Fruit fly (Drosophila melanogaster) whole organism, embryonic: ENCODE measurements around the gene CG7365.

Experiments
- Abd-B ChIP-seq: fragments of 200-800 bp; sonication (Bioruptor generic); optimal IDR thresholded peaks from 2 replicates; lab custom pipeline; 2018; ENCODE audit warnings: missing biosample characterization, mild to moderate bottlenecking, missing genetic modification characterization, moderate library complexity
- BtbVII ChIP-seq: fragments of 200-800 bp; sonication (Bioruptor generic); optimal IDR thresholded peaks from 3 replicates; lab custom pipeline; 2017; ENCODE audit warnings: missing biosample characterization, mild to moderate bottlenecking, missing genetic modification characterization
- CG10543 ChIP-seq: fragments of 200-800 bp; sonication (Bioruptor generic); optimal IDR thresholded peaks from 3 replicates; lab custom pipeline; 2017; ENCODE audit warnings: missing biosample characterization, mild to moderate bottlenecking, missing genetic modification characterization, moderate library complexity
- CG11093 ChIP-seq: fragments of 200-800 bp; sonication (Bioruptor generic); IDR thresholded peaks from 3 replicates; pipeline ENCODE4 v1.3.6; 2022; ENCODE audit warnings: missing biosample characterization, missing genetic modification characterization
- CG11247 ChIP-seq: fragments of 200-800 bp; sonication (Bioruptor generic); IDR thresholded peaks from 2 replicates; pipeline ENCODE4 v1.3.6; 2022; ENCODE audit warnings: missing biosample characterization, missing genetic modification characterization
- CG11560 ChIP-seq: fragments of 200-800 bp; sonication (Bioruptor generic); IDR thresholded peaks from 3 replicates; pipeline ENCODE4 v1.3.6; 2022; ENCODE audit warnings: missing biosample characterization, missing genetic modification characterization
- CG14050 ChIP-seq: fragments of 200-800 bp; sonication (Bioruptor generic); IDR thresholded peaks from 3 replicates; pipeline ENCODE4 v1.3.6; 2022; ENCODE audit warnings: missing biosample characterization, missing genetic modification characterization
- CG15073 ChIP-seq: fragments of 200-800 bp; sonication (Bioruptor generic); optimal IDR thresholded peaks from 2 replicates; lab custom pipeline; 2016; ENCODE audit warnings: missing biosample characterization, missing genetic modification characterization
- CG16863 ChIP-seq: fragments of 200-800 bp; sonication (Bioruptor generic); optimal IDR thresholded peaks from 3 replicates; lab custom pipeline; 2016; ENCODE audit warnings: missing biosample characterization, missing genetic modification characterization
- CG17186 ChIP-seq: fragments of 200-800 bp; sonication (Bioruptor generic); optimal IDR thresholded peaks from 3 replicates; lab custom pipeline; 2017; ENCODE audit warnings: missing biosample characterization, missing genetic modification reagents, missing genetic modification characterization
- CG30020 ChIP-seq: fragments of 200-800 bp; optimal IDR thresholded peaks from 2 replicates; lab custom pipeline; 2019; ENCODE audit warnings: missing biosample characterization, mild to moderate bottlenecking, missing genetic modification characterization, moderate library complexity
- CG31441 ChIP-seq: fragments of 200-800 bp; sonication (Bioruptor generic); IDR thresholded peaks from 2 replicates; pipeline ENCODE4 v1.3.6; 2022; ENCODE audit warnings: missing biosample characterization, missing genetic modification characterization
- CG3163 ChIP-seq: fragments of 200-800 bp; sonication (Bioruptor generic); optimal IDR thresholded peaks from 3 replicates; lab custom pipeline; 2016; ENCODE audit warnings: missing biosample characterization, missing genetic modification characterization
- CG32767 ChIP-seq: fragments of 200-800 bp; sonication (Bioruptor generic); IDR thresholded peaks from 2 replicates; pipeline ENCODE4 v1.3.6; 2022; ENCODE audit warnings: missing biosample characterization, missing genetic modification characterization
- CG3838 ChIP-seq: fragments of 200-800 bp; sonication (Bioruptor generic); optimal IDR thresholded peaks from 3 replicates; lab custom pipeline; 2016; ENCODE audit warnings: missing biosample characterization, missing genetic modification characterization
- CG42726 ChIP-seq: fragments of 200-800 bp; sonication (Bioruptor generic); IDR thresholded peaks from 2 replicates; pipeline ENCODE4 v1.3.6; 2022; ENCODE audit warnings: missing biosample characterization, missing genetic modification characterization; ENCODE audit not compliant: partially characterized antibody
- CG5953 ChIP-seq: fragments of 200-800 bp; sonication (Bioruptor generic); IDR thresholded peaks from 2 replicates; pipeline ENCODE4 v1.3.6; 2022; ENCODE audit warnings: missing biosample characterization, missing genetic modification characterization
- CG7556 ChIP-seq: fragments of 200-800 bp; sonication (Bioruptor generic); optimal IDR thresholded peaks from 2 replicates; lab custom pipeline; 2017; ENCODE audit warnings: missing biosample characterization, mild to moderate bottlenecking, missing genetic modification characterization
- CG8290 ChIP-seq, 3 experiments: fragments of 200-800 bp; sonication (Bioruptor generic); optimal IDR thresholded peaks; 2 replicates each; lab custom pipeline; 2016 to 2019; ENCODE audit warnings: missing biosample characterization in 3 of 3, missing genetic modification characterization in 3 of 3, mild to moderate bottlenecking in 2 of 3, moderate library complexity in 1 of 3
- CG8359 ChIP-seq: fragments of 200-800 bp; sonication (Bioruptor generic); optimal IDR thresholded peaks from 2 replicates; lab custom pipeline; 2017; ENCODE audit warnings: missing biosample characterization, mild to moderate bottlenecking, missing genetic modification characterization, borderline replicate concordance
- CG8388 ChIP-seq: fragments of 200-800 bp; sonication (Bioruptor generic); optimal IDR thresholded peaks from 2 replicates; lab custom pipeline; 2019; ENCODE audit warnings: missing biosample characterization, mild to moderate bottlenecking, missing genetic modification characterization, moderate library complexity
- CkIIα-i1 ChIP-seq: fragments of 200-800 bp; sonication (Bioruptor generic); IDR thresholded peaks from 2 replicates; pipeline ENCODE4 v1.3.6; 2022; ENCODE audit warnings: missing biosample characterization, missing genetic modification characterization
- Dip3 ChIP-seq: fragments of 200-800 bp; sonication (Bioruptor generic); optimal IDR thresholded peaks from 3 replicates; lab custom pipeline; 2016; ENCODE audit warnings: missing biosample characterization, missing genetic modification characterization
- Ets97D ChIP-seq: fragments of 200-800 bp; sonication (Bioruptor generic); optimal IDR thresholded peaks from 3 replicates; lab custom pipeline; 2016; ENCODE audit warnings: missing biosample characterization, missing genetic modification characterization
- H2.0 ChIP-seq: fragments of 200-800 bp; sonication (Bioruptor generic); IDR thresholded peaks from 2 replicates; pipeline ENCODE4 v1.3.6; 2022; ENCODE audit warnings: missing biosample characterization, missing genetic modification characterization
- HHEX ChIP-seq: fragments of 200-800 bp; sonication (Bioruptor generic); optimal IDR thresholded peaks from 3 replicates; lab custom pipeline; 2017; ENCODE audit warnings: missing biosample characterization, mild to moderate bottlenecking, missing genetic modification characterization, missing genetic modification reagents
- HLH3B ChIP-seq: fragments of 200-800 bp; sonication (Bioruptor generic); IDR thresholded peaks from 2 replicates; pipeline ENCODE4 v1.3.6; 2022; ENCODE audit warnings: missing biosample characterization, missing genetic modification characterization
- HmgD ChIP-seq: fragments of 200-800 bp; sonication (Bioruptor generic); optimal IDR thresholded peaks from 3 replicates; lab custom pipeline; 2016; ENCODE audit warnings: missing biosample characterization, missing genetic modification characterization
- Hr39 ChIP-seq: fragments of >200 bp; optimal IDR thresholded peaks from 2 replicates; lab custom pipeline; 2017
- Max ChIP-seq: fragments of 200-800 bp; sonication (Bioruptor generic); optimal IDR thresholded peaks from 2 replicates; lab custom pipeline; 2016; ENCODE audit warnings: missing biosample characterization, mild to moderate bottlenecking, missing genetic modification characterization
- Ptx1 ChIP-seq: fragments of 200-800 bp; sonication (Bioruptor generic); IDR thresholded peaks from 2 replicates; pipeline ENCODE4 v1.3.6; 2022; ENCODE audit warnings: missing biosample characterization, missing genetic modification characterization
- Rfx ChIP-seq: fragments of 200-800 bp; sonication (Bioruptor generic); IDR thresholded peaks from 2 replicates; pipeline ENCODE4 v1.3.6; 2022; ENCODE audit warnings: missing biosample characterization, missing genetic modification characterization
- Trl ChIP-seq, 3 experiments: fragments of >200 bp in 2 of 3; fragments of 200-800 bp in 1 of 3; sonication (Bioruptor generic) in 1 of 3; optimal IDR thresholded peaks; 2 replicates in 1 of 3; 3 replicates in 2 of 3; lab custom pipeline; 2016 to 2017; ENCODE audit warnings: missing biosample characterization in 1 of 3, missing genetic modification characterization in 1 of 3
- ac ChIP-seq: fragments of 200-800 bp; sonication (Bioruptor generic); optimal IDR thresholded peaks from 3 replicates; lab custom pipeline; 2017; ENCODE audit warnings: missing biosample characterization, mild to moderate bottlenecking, missing genetic modification characterization
- cato ChIP-seq: fragments of 200-800 bp; sonication (Bioruptor generic); optimal IDR thresholded peaks from 2 replicates; lab custom pipeline; 2016; ENCODE audit warnings: missing biosample characterization, missing genetic modification characterization, borderline replicate concordance
- danr ChIP-seq: fragments of 200-800 bp; sonication (Bioruptor generic); IDR thresholded peaks from 2 replicates; pipeline ENCODE4 v1.3.6; 2022; ENCODE audit warnings: missing biosample characterization, missing genetic modification characterization
- disco-r ChIP-seq: fragments of 200-800 bp; sonication (Bioruptor generic); optimal IDR thresholded peaks from 2 replicates; lab custom pipeline; 2016; ENCODE audit warnings: missing biosample characterization, missing genetic modification characterization
- esg ChIP-seq: fragments of 200-800 bp; sonication (Bioruptor generic); conservative IDR thresholded peaks from 2 replicates; pipeline ENCODE4 v1.3.6; 2022; ENCODE audit warnings: missing biosample characterization, missing genetic modification characterization
- gce ChIP-seq: fragments of 200-800 bp; sonication (Bioruptor generic); IDR thresholded peaks from 3 replicates; pipeline ENCODE4 v1.3.6; 2022; ENCODE audit warnings: missing biosample characterization, missing genetic modification characterization
- grau ChIP-seq: fragments of 200-800 bp; optimal IDR thresholded peaks from 3 replicates; lab custom pipeline; 2019; ENCODE audit warnings: missing biosample characterization, mild to moderate bottlenecking, missing genetic modification characterization, moderate library complexity
- ham ChIP-seq: fragments of 200-800 bp; sonication (Bioruptor generic); IDR thresholded peaks from 2 replicates; pipeline ENCODE4 v1.3.6; 2022; ENCODE audit warnings: missing biosample characterization, missing genetic modification characterization
- knrl ChIP-seq: fragments of 200-800 bp; sonication (Bioruptor generic); IDR thresholded peaks from 3 replicates; pipeline ENCODE4 v1.3.6; 2022; ENCODE audit warnings: missing biosample characterization, missing genetic modification characterization; ENCODE audit not compliant: partially characterized antibody
- lov ChIP-seq, 2 experiments: fragments of 200-800 bp in 1 of 2; fragments of >200 bp in 1 of 2; sonication (Bioruptor generic) in 1 of 2; IDR thresholded peaks in 1 of 2; optimal IDR thresholded peaks in 1 of 2; 2 replicates in 1 of 2; 3 replicates in 1 of 2; pipeline versions ENCODE4 v1.3.6 to Lab custom; 2017 to 2022; ENCODE audit warnings: missing biosample characterization in 1 of 2, missing genetic modification characterization in 1 of 2
- pnt ChIP-seq: fragments of 200-800 bp; sonication (Bioruptor generic); optimal IDR thresholded peaks from 3 replicates; lab custom pipeline; 2016; ENCODE audit warnings: missing biosample characterization, missing genetic modification characterization
- pum ChIP-seq: fragments of 200-800 bp; sonication (Bioruptor generic); optimal IDR thresholded peaks from 2 replicates; lab custom pipeline; 2016; ENCODE audit warnings: missing biosample characterization, missing genetic modification characterization
- sug ChIP-seq: fragments of 200-800 bp; optimal IDR thresholded peaks from 2 replicates; lab custom pipeline; 2019; ENCODE audit warnings: missing biosample characterization, mild to moderate bottlenecking, missing genetic modification characterization, moderate library complexity
- vnd ChIP-seq: fragments of 200-800 bp; sonication (Bioruptor generic); IDR thresholded peaks from 3 replicates; pipeline ENCODE4 v1.3.6; 2022; ENCODE audit warnings: missing biosample characterization, missing genetic modification characterization; ENCODE audit not compliant: partially characterized antibody
- vvl ChIP-seq: fragments of 200-800 bp; sonication (Bioruptor generic); IDR thresholded peaks from 2 replicates; pipeline ENCODE4 v1.3.6; 2022; ENCODE audit warnings: missing biosample characterization, missing genetic modification characterization
- zen2 ChIP-seq: fragments of 200-800 bp; sonication (Bioruptor generic); IDR thresholded peaks from 3 replicates; pipeline ENCODE4 v1.3.6; 2022; ENCODE audit warnings: missing biosample characterization, missing genetic modification characterization; ENCODE audit not compliant: partially characterized antibody
- zfh1 ChIP-seq: fragments of 200-800 bp; sonication (Bioruptor generic); IDR thresholded peaks from 3 replicates; pipeline ENCODE4 v1.3.6; 2022; ENCODE audit warnings: missing biosample characterization, missing genetic modification characterization

CG7365 gene

DNA sequence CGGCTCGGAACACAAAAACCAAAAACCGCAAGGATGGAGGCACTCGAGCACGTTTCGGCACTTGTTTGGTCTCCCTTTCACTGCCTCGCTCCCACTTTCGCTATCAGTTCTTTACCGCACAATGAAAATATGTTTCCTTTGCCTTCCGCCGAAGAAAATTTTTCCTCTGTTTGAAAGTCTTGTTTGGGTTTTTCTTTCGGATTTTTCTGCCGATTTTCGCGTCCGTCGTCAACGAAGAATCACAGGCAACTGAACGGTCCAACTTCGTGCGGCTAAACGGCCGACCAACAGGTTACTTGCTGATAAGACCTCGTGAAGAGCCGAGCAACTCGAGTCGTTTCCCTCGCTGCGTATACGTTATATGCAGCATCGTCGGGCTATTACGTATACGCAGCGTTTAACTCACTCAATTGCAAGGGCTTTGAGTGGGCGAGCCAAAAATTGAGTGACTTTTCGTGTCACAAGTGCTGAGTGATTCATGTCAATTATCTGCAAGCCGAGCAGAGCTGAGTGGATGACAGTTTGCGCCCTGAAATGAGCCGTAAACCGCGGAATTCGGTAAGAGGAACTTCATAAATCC is 38.3 kb downstream of the CG7365 start, which contains the start of gene sNPF-R (continued):
- TF ChIP-seq Max (no peak), gce (no peak), CG3163 (no peak), HmgD (GFP tag; lab: Kevin White, UChicago) (no peak), esg (GFP tag; lab: Robert Waterston, UW) (no peak), CG11093 (GFP tag; lab: Robert Waterston, UW) (no peak), CG8388 (GFP tag; lab: Kevin White, UChicago) (no peak), CG5953 (GFP tag; lab: Robert Waterston, UW) (no peak), danr (GFP tag; lab: Robert Waterston, UW) (no peak), CkIIα-i1 (GFP tag; lab: Robert Waterston, UW) (no peak), CG7556 (no peak), Hr39 (lab: Kevin White, UChicago) (no peak), vnd (GFP tag; lab: Robert Waterston, UW) (no peak), HHEX (GFP tag; lab: Kevin White, UChicago) (no peak), Ptx1 (GFP tag; lab: Robert Waterston, UW) (no peak), knrl (GFP tag; lab: Robert Waterston, UW) (no peak), grau (tag; lab: Kevin White, UChicago) (no peak), zfh1 (GFP tag; lab: Robert Waterston, UW) (no peak), pnt (GFP tag; lab: Kevin White, UChicago) (no peak), vvl (GFP tag; lab: Robert Waterston, UW) (no peak), disco-r (GFP tag; lab: Kevin White, UChicago) (no peak), Dip3 (GFP tag; lab: Kevin White, UChicago) (no peak), CG16863 (no peak), Abd-B (GFP tag; lab: Kevin White, UChicago) (no peak), ac (GFP tag; lab: Kevin White, UChicago) (no peak), CG8359 (GFP tag; lab: Kevin White, UChicago) (no peak), H2.0 (GFP tag; lab: Robert Waterston, UW) (no peak), CG8290 (GFP tag; optimal IDR thresholded peaks at IDR 0.05; lab: Kevin White, UChicago) (no peak), CG8290 (tag; optimal IDR thresholded peaks at IDR 0.05; lab: Kevin White, UChicago) (peak in 1 of 2 experiments; percentile 25), CG42726 (peak; percentile 25; the same call in 1 of the 2 replicates), BtbVII (GFP tag; lab: Kevin White, UChicago) (no peak), CG11247 (GFP tag; lab: Robert Waterston, UW) (no peak), CG10543 (GFP tag; lab: Kevin White, UChicago) (peak; percentile 64), HLH3B (GFP tag; lab: Robert Waterston, UW) (no peak), CG17186 (GFP tag; lab: Kevin White, UChicago) (no peak), CG31441 (GFP tag; lab: Robert Waterston, UW) (no peak), zen2 (no peak), pum (no peak), cato (GFP tag; lab: Kevin White, UChicago) (no peak), CG30020 (tag; lab: Kevin White, UChicago) (no peak), Rfx (GFP tag; lab: Robert Waterston, UW) (no peak), CG11560 (tag; lab: Robert Waterston, UW) (no peak), lov (optimal IDR thresholded peaks at IDR 0.05; lab: Kevin White, UChicago) (no peak), lov (GFP tag; IDR thresholded peaks at IDR 0.05; lab: Robert Waterston, UW) (no peak), ham (GFP tag; lab: Robert Waterston, UW) (no peak), CG32767 (GFP tag; lab: Robert Waterston, UW) (no peak), CG14050 (GFP tag; lab: Robert Waterston, UW) (no peak), Trl (optimal IDR thresholded peaks at IDR 0.05; lab: Kevin White, UChicago) (no peak), Trl (GFP tag; optimal IDR thresholded peaks at IDR 0.05; lab: Kevin White, UChicago) (no peak), sug (tag; lab: Kevin White, UChicago) (no peak), CG15073 (no peak), Ets97D (GFP tag; lab: Kevin White, UChicago) (no peak), CG3838 (GFP tag; lab: Kevin White, UChicago) (no peak)
